Worm (Caenorhabditis elegans): Measurements from ENCODE around the gene F37C4.8.

DNA sequence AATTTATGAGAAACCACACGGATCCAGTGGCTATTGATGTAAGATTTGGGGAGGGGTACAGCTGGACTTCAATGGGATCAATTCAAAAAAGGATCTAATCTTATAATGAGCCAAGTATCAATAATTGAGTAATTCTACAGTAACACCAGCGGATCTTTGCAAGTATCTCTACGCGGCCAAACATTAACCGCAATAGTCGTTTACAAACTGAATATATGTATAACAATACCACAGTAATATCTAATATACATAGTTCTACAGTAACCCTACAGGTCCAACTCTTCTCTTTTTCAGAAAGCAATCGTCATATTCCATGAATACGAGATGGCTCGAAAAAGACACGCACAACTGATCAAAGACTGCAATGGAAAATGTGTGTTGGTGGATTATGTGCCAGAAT is 11.0 kb upstream of the F37C4.8 start, which contains the start of gene F56D6.9:
- no peak for TF ChIP-seq daf-8 (GFP tag; IDR thresholded peaks at IDR 0.05)
- TF ChIP-seq ztf-11 (tag; optimal IDR thresholded peaks at IDR 0.05): no peak
- no peak for TF ChIP-seq dve-1 (tag; optimal IDR thresholded peaks at IDR 0.05; ENCODE audit: insufficient read depth)
- TF ChIP-seq egl-27 (tag; optimal IDR thresholded peaks at IDR 0.05): no peak
- TF ChIP-seq lin-39 (tag; optimal IDR thresholded peaks at IDR 0.05): no peak

Data from whole organism, L4 larva.